Fruit fly (Drosophila melanogaster): ENCODE data around the gene Gcn2.

dm6 chr3R:31437420-31438058 is 42.1 kb downstream of the Gcn2 start:
- no peak for TF ChIP-seq Mnt (GFP tag; optimal IDR thresholded peaks at IDR 0.05)
- TF ChIP-seq Hr96 (GFP tag; optimal IDR thresholded peaks at IDR 0.05), result no peak
- TF ChIP-seq toe (GFP tag; optimal IDR thresholded peaks at IDR 0.05), result no peak
- no peak for TF ChIP-seq kay (GFP tag; ENCODE audit: borderline replicate concordance)
- no peak for TF ChIP-seq cnc (optimal IDR thresholded peaks at IDR 0.05)
- TF ChIP-seq CG33017 (tag; optimal IDR thresholded peaks at IDR 0.05), result no peak
- TF ChIP-seq Crg-1 (GFP tag; optimal IDR thresholded peaks at IDR 0.05), result no peak
